Worm (Caenorhabditis elegans): ENCODE data around the gene str-208.

- TF ChIP-seq elt-1 (tag; optimal IDR thresholded peaks at IDR 0.05; ENCODE audit: borderline replicate concordance, insufficient read depth) (no peak), snpc-4 (tag; optimal IDR thresholded peaks at IDR 0.05) (no peak), ceh-83 (GFP tag; optimal IDR thresholded peaks at IDR 0.05) (no peak), elt-3 (tag; optimal IDR thresholded peaks at IDR 0.05) (no peak), ztf-11 (tag; optimal IDR thresholded peaks at IDR 0.05) (no peak), mep-1 (tag; optimal IDR thresholded peaks at IDR 0.05) (no peak), tbx-8 (GFP tag; optimal IDR thresholded peaks at IDR 0.05) (no peak), mab-5 (tag; optimal IDR thresholded peaks at IDR 0.05) (no peak), unc-39 (tag; optimal IDR thresholded peaks at IDR 0.05) (no peak)
Observed at ce11 chrV:4972943-4973342, 16.3 kb downstream of the str-208 start, which contains the start of gene srsx-9.
